Fruit fly (Drosophila melanogaster) whole organism, embryonic: ENCODE data around the gene CG17325.

Experiments
- BEAF-32 ChIP-seq: fragments of 200-800 bp; sonication (Bioruptor generic); optimal IDR thresholded peaks from 3 replicates; lab custom pipeline; 2017; ENCODE audit warnings: missing biosample characterization, missing genetic modification characterization, mild to moderate bottlenecking, moderate library complexity, missing genetic modification reagents
- CG11695 ChIP-seq: fragments of 200-800 bp; sonication (Bioruptor generic); IDR thresholded peaks from 3 replicates; pipeline ENCODE4 v1.3.6; 2022; ENCODE audit warnings: missing biosample characterization, missing genetic modification characterization
- CG14710 ChIP-seq: fragments of 200-800 bp; sonication (Bioruptor generic); optimal IDR thresholded peaks from 3 replicates; lab custom pipeline; 2019; ENCODE audit warnings: missing biosample characterization, mild to moderate bottlenecking, missing genetic modification characterization, moderate library complexity
- CG1529 ChIP-seq: fragments of 200-800 bp; sonication (Bioruptor generic); optimal IDR thresholded peaks from 3 replicates; lab custom pipeline; 2018; ENCODE audit warnings: missing biosample characterization, missing genetic modification characterization
- CG17186 ChIP-seq: fragments of 200-800 bp; sonication (Bioruptor generic); optimal IDR thresholded peaks from 3 replicates; lab custom pipeline; 2017; ENCODE audit warnings: missing biosample characterization, missing genetic modification reagents, missing genetic modification characterization
- CG2129 ChIP-seq: fragments of 200-800 bp; sonication (Bioruptor generic); IDR thresholded peaks from 2 replicates; pipeline ENCODE4 v1.3.6; 2022; ENCODE audit warnings: missing biosample characterization, missing genetic modification characterization; ENCODE audit not compliant: partially characterized antibody
- CG2199 ChIP-seq: fragments of 200-800 bp; sonication (Bioruptor generic); IDR thresholded peaks from 3 replicates; pipeline ENCODE4 v1.3.6; 2022; ENCODE audit warnings: missing biosample characterization, missing genetic modification characterization
- CG2875 ChIP-seq: fragments of 200-800 bp; sonication (Bioruptor generic); optimal IDR thresholded peaks from 2 replicates; lab custom pipeline; 2017; ENCODE audit warnings: missing biosample characterization, mild to moderate bottlenecking, missing genetic modification characterization, missing genetic modification reagents
- CG3163 ChIP-seq: fragments of 200-800 bp; sonication (Bioruptor generic); optimal IDR thresholded peaks from 3 replicates; lab custom pipeline; 2016; ENCODE audit warnings: missing biosample characterization, missing genetic modification characterization
- CG32767 ChIP-seq: fragments of 200-800 bp; sonication (Bioruptor generic); IDR thresholded peaks from 2 replicates; pipeline ENCODE4 v1.3.6; 2022; ENCODE audit warnings: missing biosample characterization, missing genetic modification characterization
- CG3281 ChIP-seq: fragments of 200-800 bp; sonication (Bioruptor generic); optimal IDR thresholded peaks from 3 replicates; lab custom pipeline; 2017; ENCODE audit warnings: missing biosample characterization, mild to moderate bottlenecking, missing genetic modification characterization
- CG34224 ChIP-seq: fragments of 200-800 bp; sonication (Bioruptor generic); IDR thresholded peaks from 3 replicates; pipeline ENCODE4 v1.3.6; 2022; ENCODE audit warnings: missing biosample characterization, missing genetic modification characterization; ENCODE audit not compliant: partially characterized antibody
- CG7928 ChIP-seq: fragments of 200-800 bp; sonication (Bioruptor generic); optimal IDR thresholded peaks from 2 replicates; lab custom pipeline; 2017; ENCODE audit warnings: missing biosample characterization, mild to moderate bottlenecking, missing genetic modification characterization
- CG8089 ChIP-seq: fragments of 200-800 bp; sonication (Bioruptor generic); optimal IDR thresholded peaks from 3 replicates; lab custom pipeline; 2016; ENCODE audit warnings: missing biosample characterization, missing genetic modification characterization
- CrebB ChIP-seq: fragments of 200-800 bp; sonication (Bioruptor generic); optimal IDR thresholded peaks from 3 replicates; lab custom pipeline; 2018; ENCODE audit warnings: missing biosample characterization, mild to moderate bottlenecking, missing genetic modification characterization
- Dip2 ChIP-seq: fragments of 200-800 bp; sonication (Bioruptor generic); IDR thresholded peaks from 2 replicates; pipeline ENCODE4 v1.3.6; 2022; ENCODE audit warnings: missing biosample characterization, missing genetic modification characterization
- Dip3 ChIP-seq: fragments of 200-800 bp; sonication (Bioruptor generic); optimal IDR thresholded peaks from 3 replicates; lab custom pipeline; 2016; ENCODE audit warnings: missing biosample characterization, missing genetic modification characterization
- Fer2 ChIP-seq: fragments of 200-800 bp; sonication (Bioruptor generic); optimal IDR thresholded peaks from 2 replicates; lab custom pipeline; 2018; ENCODE audit warnings: missing biosample characterization, mild to moderate bottlenecking, missing genetic modification characterization, moderate library complexity
- HHEX ChIP-seq: fragments of 200-800 bp; sonication (Bioruptor generic); optimal IDR thresholded peaks from 3 replicates; lab custom pipeline; 2017; ENCODE audit warnings: missing biosample characterization, mild to moderate bottlenecking, missing genetic modification characterization, missing genetic modification reagents
- HLH54F ChIP-seq: fragments of 200-800 bp; sonication (Bioruptor generic); optimal IDR thresholded peaks from 3 replicates; lab custom pipeline; 2016; ENCODE audit warnings: missing biosample characterization, missing genetic modification characterization
- Hey ChIP-seq: fragments of 200-800 bp; sonication (Bioruptor generic); optimal IDR thresholded peaks from 3 replicates; lab custom pipeline; 2018; ENCODE audit warnings: missing biosample characterization, mild to moderate bottlenecking, missing genetic modification characterization
- Lim3 ChIP-seq: fragments of 200-800 bp; sonication (Bioruptor generic); IDR thresholded peaks from 2 replicates; pipeline ENCODE4 v1.3.6; 2022; ENCODE audit warnings: missing biosample characterization, missing genetic modification characterization
- Lpt ChIP-seq: fragments of >200 bp; optimal IDR thresholded peaks from 2 replicates; lab custom pipeline; 2018; ENCODE audit warnings: missing biosample characterization, missing genetic modification characterization
- MESR4 ChIP-seq: fragments of 200-800 bp; sonication (Bioruptor generic); optimal IDR thresholded peaks from 2 replicates; lab custom pipeline; 2018; ENCODE audit warnings: missing biosample characterization, mild to moderate bottlenecking, missing genetic modification characterization, moderate library complexity
- NFAT ChIP-seq: fragments of 200-800 bp; sonication (Bioruptor generic); IDR thresholded peaks from 2 replicates; pipeline ENCODE4 v1.3.6; 2022; ENCODE audit warnings: missing biosample characterization, missing genetic modification characterization
- Xbp1 ChIP-seq: fragments of 200-800 bp; sonication (Bioruptor generic); optimal IDR thresholded peaks from 3 replicates; lab custom pipeline; 2016; ENCODE audit warnings: missing biosample characterization, mild to moderate bottlenecking, missing genetic modification characterization
- aop ChIP-seq: fragments of 200-800 bp; sonication (Bioruptor generic); IDR thresholded peaks from 2 replicates; pipeline ENCODE4 v1.3.6; 2022; ENCODE audit warnings: missing biosample characterization, missing genetic modification characterization
- ap ChIP-seq: fragments of 200-800 bp; sonication (Bioruptor generic); IDR thresholded peaks from 2 replicates; pipeline ENCODE4 v1.3.6; 2022; ENCODE audit warnings: missing biosample characterization, missing genetic modification characterization
- bbx ChIP-seq: fragments of 200-800 bp; sonication (Bioruptor generic); IDR thresholded peaks from 2 replicates; pipeline ENCODE4 v1.3.6; 2022; ENCODE audit warnings: missing biosample characterization, missing genetic modification characterization; ENCODE audit not compliant: partially characterized antibody
- bowl ChIP-seq: fragments of 200-800 bp; sonication (Bioruptor generic); IDR thresholded peaks from 2 replicates; pipeline ENCODE4 v1.3.6; 2022; ENCODE audit warnings: missing biosample characterization, missing genetic modification characterization
- cwo ChIP-seq: fragments of 200-800 bp; sonication (Bioruptor generic); optimal IDR thresholded peaks from 3 replicates; lab custom pipeline; 2017; ENCODE audit warnings: missing biosample characterization, missing genetic modification characterization, mild to moderate bottlenecking, moderate library complexity, missing genetic modification reagents
- danr ChIP-seq: fragments of 200-800 bp; sonication (Bioruptor generic); IDR thresholded peaks from 2 replicates; pipeline ENCODE4 v1.3.6; 2022; ENCODE audit warnings: missing biosample characterization, missing genetic modification characterization
- esg ChIP-seq: fragments of 200-800 bp; sonication (Bioruptor generic); conservative IDR thresholded peaks from 2 replicates; pipeline ENCODE4 v1.3.6; 2022; ENCODE audit warnings: missing biosample characterization, missing genetic modification characterization
- gcm ChIP-seq: fragments of 200-800 bp; sonication (Bioruptor generic); optimal IDR thresholded peaks from 2 replicates; lab custom pipeline; 2019; ENCODE audit warnings: missing biosample characterization, mild to moderate bottlenecking, missing genetic modification characterization, moderate library complexity
- gfzf ChIP-seq: fragments of 200-800 bp; sonication (Bioruptor generic); optimal IDR thresholded peaks from 2 replicates; lab custom pipeline; 2016; ENCODE audit warnings: missing biosample characterization, mild to moderate bottlenecking, missing genetic modification characterization, moderate library complexity
- kay ChIP-seq: fragments of 200-800 bp; sonication (Bioruptor generic); optimal IDR thresholded peaks from 2 replicates; lab custom pipeline; 2016; ENCODE audit warnings: missing biosample characterization, missing genetic modification characterization
- knrl ChIP-seq: fragments of 200-800 bp; sonication (Bioruptor generic); IDR thresholded peaks from 3 replicates; pipeline ENCODE4 v1.3.6; 2022; ENCODE audit warnings: missing biosample characterization, missing genetic modification characterization; ENCODE audit not compliant: partially characterized antibody
- lmd ChIP-seq: fragments of 200-800 bp; sonication (Bioruptor generic); IDR thresholded peaks from 2 replicates; pipeline ENCODE4 v1.3.6; 2022; ENCODE audit warnings: missing biosample characterization, missing genetic modification characterization
- oc ChIP-seq: fragments of 200-800 bp; sonication (Bioruptor generic); optimal IDR thresholded peaks from 2 replicates; lab custom pipeline; 2018; ENCODE audit warnings: missing biosample characterization, mild to moderate bottlenecking, missing genetic modification characterization, moderate library complexity
- peb ChIP-seq: fragments of 200-800 bp; sonication (Bioruptor generic); IDR thresholded peaks from 2 replicates; pipeline ENCODE4 v1.3.6; 2022; ENCODE audit warnings: missing biosample characterization, missing genetic modification characterization
- pho ChIP-seq: fragments of 200-800 bp; sonication (Bioruptor generic); optimal IDR thresholded peaks from 2 replicates; lab custom pipeline; 2016; ENCODE audit warnings: missing biosample characterization, missing genetic modification characterization
- pita ChIP-seq: fragments of 200-800 bp; sonication (Bioruptor generic); optimal IDR thresholded peaks from 2 replicates; lab custom pipeline; 2017; ENCODE audit warnings: missing biosample characterization, mild to moderate bottlenecking, missing genetic modification characterization
- schlank ChIP-seq: fragments of 200-800 bp; sonication (Bioruptor generic); optimal IDR thresholded peaks from 2 replicates; lab custom pipeline; 2018; ENCODE audit warnings: missing biosample characterization, mild to moderate bottlenecking, missing genetic modification characterization
- stwl ChIP-seq: fragments of 200-800 bp; sonication (Bioruptor generic); optimal IDR thresholded peaks from 3 replicates; lab custom pipeline; 2018; ENCODE audit warnings: missing biosample characterization, mild to moderate bottlenecking, missing genetic modification characterization, moderate library complexity
- tap ChIP-seq: fragments of 200-800 bp; optimal IDR thresholded peaks from 3 replicates; lab custom pipeline; 2019; ENCODE audit warnings: missing biosample characterization, mild to moderate bottlenecking, missing genetic modification characterization, moderate library complexity
- toy ChIP-seq: fragments of 200-800 bp; sonication (Bioruptor generic); IDR thresholded peaks from 2 replicates; pipeline ENCODE4 v1.3.6; 2022; ENCODE audit warnings: missing biosample characterization, missing genetic modification characterization
- ttk ChIP-seq: fragments of 200-800 bp; sonication (Bioruptor generic); IDR thresholded peaks from 2 replicates; pipeline ENCODE4 v2.1.2; 2022; ENCODE audit warnings: missing biosample characterization, missing genetic modification characterization
- tx ChIP-seq: fragments of 200-800 bp; sonication (Bioruptor generic); optimal IDR thresholded peaks from 2 replicates; lab custom pipeline; 2016; ENCODE audit warnings: missing biosample characterization, missing genetic modification characterization
- wek ChIP-seq: fragments of 200-800 bp; sonication (Bioruptor generic); optimal IDR thresholded peaks from 3 replicates; lab custom pipeline; 2018; ENCODE audit warnings: missing biosample characterization, mild to moderate bottlenecking, missing genetic modification characterization, moderate library complexity

Gene CG17325

DNA sequence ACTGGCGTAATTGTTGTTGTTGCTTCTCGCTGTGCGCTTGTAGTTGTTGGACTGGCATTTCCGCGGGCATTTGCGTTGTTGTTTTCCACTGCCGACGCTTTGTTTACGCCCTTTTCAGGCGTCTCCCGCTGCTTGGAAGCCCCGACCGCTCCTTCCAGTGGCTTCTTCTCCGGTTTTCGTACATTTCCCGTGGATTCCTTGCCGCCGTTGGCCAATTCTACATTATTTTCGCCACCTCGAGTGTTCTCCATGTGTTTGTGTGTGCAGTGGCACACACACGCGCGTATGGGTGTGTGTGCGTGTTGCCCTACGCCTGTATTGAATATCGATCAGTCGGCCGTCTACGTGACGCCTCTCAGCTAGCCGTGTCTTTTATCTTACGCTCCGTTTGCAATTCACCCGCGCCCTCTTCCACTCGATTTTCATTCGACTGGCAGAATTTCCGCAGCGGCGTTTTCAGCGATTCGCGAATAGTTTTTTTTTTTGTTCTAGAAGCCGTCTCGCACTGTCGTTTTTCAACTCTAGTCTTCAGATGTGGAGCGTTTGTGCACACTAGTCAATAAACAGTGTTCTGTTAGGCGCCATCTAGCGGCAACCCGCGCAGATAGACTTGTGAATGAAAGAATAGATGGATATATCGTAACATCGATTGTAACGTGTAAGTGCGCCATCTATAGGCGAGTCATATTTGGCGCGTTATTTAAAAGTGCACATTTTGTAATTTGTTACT lies 26.9 kb downstream of the CG17325 start, which contains the start of gene CG10600 (continued):
- peak; percentile 93 for TF ChIP-seq BEAF-32 (GFP tag; lab: Kevin White, UChicago)
- peak; percentile 84 for TF ChIP-seq tx (GFP tag; lab: Kevin White, UChicago)
- TF ChIP-seq CG2129 (GFP tag; lab: Robert Waterston, UW) = peak; percentile 54
- TF ChIP-seq cwo (GFP tag; lab: Kevin White, UChicago) = peak; percentile 65
- peak; percentile 39 for TF ChIP-seq CG1529 (GFP tag; lab: Kevin White, UChicago)
- TF ChIP-seq CG7928 (GFP tag; lab: Kevin White, UChicago) = peak; percentile 58
- TF ChIP-seq NFAT (GFP tag; lab: Robert Waterston, UW) = peak; percentile 88
- peak; percentile 25; the same call in 1 of the 2 replicates for TF ChIP-seq toy (GFP tag; lab: Robert Waterston, UW)
- no peak; the same call in 1 of the 2 replicates for TF ChIP-seq CG32767
- peak; percentile 41 for TF ChIP-seq Fer2 (tag; lab: Kevin White, UChicago)
- peak; percentile 44 for TF ChIP-seq gfzf (GFP tag; lab: Kevin White, UChicago)
- no peak for TF ChIP-seq ap (GFP tag; lab: Robert Waterston, UW)
- TF ChIP-seq oc (tag; lab: Kevin White, UChicago) = no peak
- peak; percentile 90 for TF ChIP-seq HLH54F (GFP tag; lab: Kevin White, UChicago)
- peak; percentile 88; the same call in 2 of the 3 replicates for TF ChIP-seq CG34224
- TF ChIP-seq Dip3 (GFP tag; lab: Kevin White, UChicago) = peak; percentile 91
- TF ChIP-seq wek (GFP tag; lab: Kevin White, UChicago) = peak; percentile 39
- TF ChIP-seq CrebB (tag; lab: Kevin White, UChicago) = peak; percentile 64
- TF ChIP-seq gcm = peak; percentile 29
- TF ChIP-seq esg (GFP tag; lab: Robert Waterston, UW) = no peak
- peak; percentile 84 for TF ChIP-seq Dip2 (GFP tag; lab: Robert Waterston, UW)
- peak; percentile 80 for TF ChIP-seq CG3163 (GFP tag; lab: Kevin White, UChicago)
- TF ChIP-seq lmd (GFP tag; lab: Robert Waterston, UW) = peak; percentile 59; the same call in 1 of the 2 replicates
- TF ChIP-seq pita (GFP tag; lab: Kevin White, UChicago) = peak; percentile 32
- no peak for TF ChIP-seq aop (GFP tag; lab: Robert Waterston, UW)
- no peak for TF ChIP-seq bowl (GFP tag; lab: Robert Waterston, UW)
- peak; percentile 95 for TF ChIP-seq stwl (tag; lab: Kevin White, UChicago)
- TF ChIP-seq Xbp1 = peak; percentile 89
- no peak for TF ChIP-seq Lpt (GFP tag; lab: Kevin White, UChicago)
- TF ChIP-seq Lim3 (GFP tag; lab: Robert Waterston, UW) = no peak
- TF ChIP-seq peb (GFP tag; lab: Robert Waterston, UW) = no peak
- TF ChIP-seq CG3281 (GFP tag; lab: Kevin White, UChicago) = peak; percentile 66
- peak; percentile 85 for TF ChIP-seq knrl (GFP tag; lab: Robert Waterston, UW)
- TF ChIP-seq kay (GFP tag; lab: Kevin White, UChicago) = peak; percentile 64
- TF ChIP-seq CG2199 (GFP tag; lab: Robert Waterston, UW) = 0 out of 3 replicates have a peak, but pooled peaks have one; percentile 57
- TF ChIP-seq tap (tag; lab: Kevin White, UChicago) = peak; percentile 18
- TF ChIP-seq danr (GFP tag; lab: Robert Waterston, UW) = no peak
- TF ChIP-seq CG2875 (GFP tag; lab: Kevin White, UChicago) = peak; percentile 40
- peak; percentile 84 for TF ChIP-seq MESR4 (GFP tag; lab: Kevin White, UChicago)
- TF ChIP-seq CG8089 (GFP tag; lab: Kevin White, UChicago) = peak; percentile 71
- TF ChIP-seq ttk (GFP tag; lab: Robert Waterston, UW) = peak; percentile 60
- TF ChIP-seq schlank (tag; lab: Kevin White, UChicago) = peak; percentile 77
- TF ChIP-seq HHEX (GFP tag; lab: Kevin White, UChicago) = peak; percentile 77
- peak; percentile 88 for TF ChIP-seq pho (GFP tag; lab: Kevin White, UChicago)
- TF ChIP-seq Hey (tag; lab: Kevin White, UChicago) = no peak
- TF ChIP-seq CG14710 (tag; lab: Kevin White, UChicago) = peak; percentile 94
- TF ChIP-seq CG17186 (GFP tag; lab: Kevin White, UChicago) = peak; percentile 87
- 0 out of 3 replicates have a peak, but pooled peaks have one; percentile 11 for TF ChIP-seq CG11695 (GFP tag; lab: Robert Waterston, UW)
- peak; percentile 93 for TF ChIP-seq bbx (GFP tag; lab: Robert Waterston, UW)
